Worm (Caenorhabditis elegans) whole organism, mixed stage, embryonic: ENCODE data around the gene C01C10.2.

Source experiments
- M03D4.4 ChIP-seq: sonication (generic microtip); optimal IDR thresholded peaks from 2 replicates; lab custom pipeline; 2017; ENCODE audit warnings: mild to moderate bottlenecking, missing genetic modification characterization, missing compliant biosample characterization
- blmp-1 ChIP-seq: fragments of 150-350 bp; optimal IDR thresholded peaks from 2 replicates; lab custom pipeline; 2014; ENCODE audit warnings: missing biosample characterization, missing genetic modification characterization
- ceh-39 ChIP-seq: fragments of 150-350 bp; optimal IDR thresholded peaks from 2 replicates; lab custom pipeline; 2014; ENCODE audit warnings: missing biosample characterization, missing genetic modification characterization
- ceh-83 ChIP-seq: fragments of 200-800 bp; sonication (Bioruptor generic); optimal IDR thresholded peaks from 2 replicates; lab custom pipeline; 2018; ENCODE audit warnings: mild to moderate bottlenecking, missing genetic modification characterization, missing compliant biosample characterization
- ces-1 ChIP-seq: fragments of 150-350 bp; optimal IDR thresholded peaks from 2 replicates; lab custom pipeline; 2014; ENCODE audit warnings: missing biosample characterization, missing genetic modification reagents, missing genetic modification characterization
- cnd-1 ChIP-seq: fragments of 200-800 bp; sonication (Bioruptor generic); optimal IDR thresholded peaks from 2 replicates; lab custom pipeline; 2018; ENCODE audit warnings: mild to moderate bottlenecking, missing genetic modification characterization, missing compliant biosample characterization
- drap-1 ChIP-seq: fragments of 200-800 bp; sonication (Bioruptor generic); optimal IDR thresholded peaks from 3 replicates; lab custom pipeline; 2018; ENCODE audit warnings: mild to moderate bottlenecking, missing genetic modification characterization, missing compliant biosample characterization
- elt-1 ChIP-seq: sonication (generic microtip); optimal IDR thresholded peaks from 2 replicates; lab custom pipeline; 2017; ENCODE audit warnings: missing genetic modification characterization, mild to moderate bottlenecking, missing compliant biosample characterization, antibody characterized with exemption, moderate library complexity, borderline replicate concordance; ENCODE audit not compliant: insufficient read depth
- elt-3 ChIP-seq: fragments of 150-350 bp; optimal IDR thresholded peaks from 2 replicates; lab custom pipeline; 2014; ENCODE audit warnings: missing biosample characterization, missing genetic modification characterization
- ham-2 ChIP-seq: fragments of 200-800 bp; sonication (Bioruptor generic); optimal IDR thresholded peaks from 2 replicates; lab custom pipeline; 2018; ENCODE audit warnings: mild to moderate bottlenecking, missing genetic modification characterization, missing compliant biosample characterization
- hlh-1 ChIP-seq: fragments of 150-350 bp; optimal IDR thresholded peaks from 2 replicates; lab custom pipeline; 2014; ENCODE audit warnings: missing biosample characterization, missing genetic modification reagents, missing genetic modification characterization
- lin-13 ChIP-seq: fragments of 150-350 bp; optimal IDR thresholded peaks from 2 replicates; lab custom pipeline; 2014; ENCODE audit warnings: missing biosample characterization, missing genetic modification characterization
- lin-32 ChIP-seq: fragments of 200-800 bp; sonication (Bioruptor generic); optimal IDR thresholded peaks from 2 replicates; lab custom pipeline; 2018; ENCODE audit warnings: mild to moderate bottlenecking, missing genetic modification characterization, missing compliant biosample characterization
- lsy-2 ChIP-seq: fragments of 150-350 bp; optimal IDR thresholded peaks from 2 replicates; lab custom pipeline; 2014; ENCODE audit warnings: missing biosample characterization, missing genetic modification characterization
- mab-5 ChIP-seq: fragments of 150-350 bp; optimal IDR thresholded peaks from 2 replicates; lab custom pipeline; 2014; ENCODE audit warnings: missing biosample characterization, missing genetic modification characterization
- mep-1 ChIP-seq: fragments of 150-350 bp; optimal IDR thresholded peaks from 2 replicates; lab custom pipeline; 2017; ENCODE audit warnings: missing biosample characterization, missing genetic modification reagents, missing genetic modification characterization, inconsistent platforms
- mls-2 ChIP-seq: sonication (generic microtip); optimal IDR thresholded peaks from 2 replicates; lab custom pipeline; 2016; ENCODE audit warnings: mild to moderate bottlenecking, missing genetic modification characterization, moderate library complexity, missing compliant biosample characterization
- nhr-12 ChIP-seq: fragments of 150-350 bp; optimal IDR thresholded peaks from 2 replicates; lab custom pipeline; 2014; ENCODE audit warnings: missing biosample characterization, missing genetic modification characterization
- nhr-2 ChIP-seq: fragments of 150-350 bp; optimal IDR thresholded peaks from 2 replicates; lab custom pipeline; 2014; ENCODE audit warnings: missing biosample characterization, missing genetic modification characterization
- nhr-237 ChIP-seq: fragments of 150-350 bp; optimal IDR thresholded peaks from 2 replicates; lab custom pipeline; 2014; ENCODE audit warnings: missing biosample characterization, missing genetic modification characterization
- nhr-28 ChIP-seq: fragments of 150-350 bp; optimal IDR thresholded peaks from 2 replicates; lab custom pipeline; 2014; ENCODE audit warnings: missing biosample characterization, missing genetic modification characterization
- nhr-76 ChIP-seq: sonication (generic microtip); optimal IDR thresholded peaks from 2 replicates; lab custom pipeline; 2017; ENCODE audit warnings: missing biosample characterization, missing genetic modification characterization
- pha-4 ChIP-seq: fragments of 150-350 bp; optimal IDR thresholded peaks from 2 replicates; lab custom pipeline; 2018; ENCODE audit warnings: missing biosample characterization, missing genetic modification reagents, missing genetic modification characterization
- sem-2 ChIP-seq: fragments of 200-800 bp; sonication (Bioruptor generic); optimal IDR thresholded peaks from 2 replicates; lab custom pipeline; 2018; ENCODE audit warnings: mild to moderate bottlenecking, missing genetic modification characterization, missing compliant biosample characterization
- snpc-4 ChIP-seq: fragments of 150-350 bp; optimal IDR thresholded peaks from 2 replicates; lab custom pipeline; 2014; ENCODE audit warnings: missing biosample characterization, missing genetic modification characterization
- sptf-1 ChIP-seq: sonication (generic microtip); optimal IDR thresholded peaks from 2 replicates; lab custom pipeline; 2017; ENCODE audit warnings: mild to moderate bottlenecking, missing genetic modification characterization, moderate library complexity, missing compliant biosample characterization
- tbx-8 ChIP-seq: fragments of 200-800 bp; sonication (Bioruptor generic); optimal IDR thresholded peaks from 2 replicates; lab custom pipeline; 2018; ENCODE audit warnings: mild to moderate bottlenecking, missing genetic modification characterization, moderate library complexity, missing compliant biosample characterization
- unc-120 ChIP-seq: sonication (generic microtip); optimal IDR thresholded peaks from 2 replicates; lab custom pipeline; 2017; ENCODE audit warnings: missing genetic modification characterization, missing compliant biosample characterization; ENCODE audit not compliant: poor library complexity, severe bottlenecking
- unc-39 ChIP-seq: fragments of 150-350 bp; optimal IDR thresholded peaks from 2 replicates; lab custom pipeline; 2014; ENCODE audit warnings: missing biosample characterization, missing genetic modification characterization
- unc-62 ChIP-seq: fragments of 150-350 bp; optimal IDR thresholded peaks from 2 replicates; lab custom pipeline; 2014; ENCODE audit warnings: missing biosample characterization, missing genetic modification reagents, missing genetic modification characterization
- zip-8 ChIP-seq: fragments of 150-350 bp; optimal IDR thresholded peaks from 2 replicates; lab custom pipeline; 2014; ENCODE audit warnings: missing biosample characterization, missing genetic modification characterization
- ztf-11 ChIP-seq: fragments of 150-350 bp; optimal IDR thresholded peaks from 2 replicates; lab custom pipeline; 2014; ENCODE audit warnings: missing biosample characterization, missing genetic modification characterization

Gene C01C10.2

ce11 chrX:7437949-7438348 lies at the start of gene C01C10.2:
Gene C01C10.2, minus strand, starts transcription at chrX:7438118.
- TF ChIP-seq ces-1: peak; percentile 21
- TF ChIP-seq nhr-2 (tag; lab: Kevin White, UChicago): no peak
- TF ChIP-seq unc-120 (tag; lab: Kevin White, UChicago): no peak
- no peak for TF ChIP-seq M03D4.4
- TF ChIP-seq nhr-237 (tag; lab: Kevin White, UChicago): no peak
- TF ChIP-seq nhr-12 (tag; lab: Kevin White, UChicago): no peak
- TF ChIP-seq mls-2 (tag; lab: Kevin White, UChicago): no peak
- TF ChIP-seq unc-62 (GFP tag; lab: Kevin White, UChicago): no peak
- TF ChIP-seq, all 35 proteins: peak for 1

ce11 chrX:7485748-7486147 lies 47.8 kb upstream of the C01C10.2 start, which contains the start of gene gly-12:
Gene gly-12, plus strand, starts transcription at chrX:7485864.
- TF ChIP-seq M03D4.4 (peak; percentile 52), ceh-39 (no peak), tbx-8 (no peak), mep-1 (tag; lab: Kevin White, UChicago) (peak; percentile 39), drap-1 (GFP tag; lab: Kevin White, UChicago) (no peak), elt-3 (no peak), nhr-237 (tag; lab: Kevin White, UChicago) (no peak), nhr-76 (tag; lab: Kevin White, UChicago) (no peak), ces-1 (no peak), ceh-83 (GFP tag; lab: Kevin White, UChicago) (no peak), nhr-12 (tag; lab: Kevin White, UChicago) (no peak), unc-39 (tag; lab: Kevin White, UChicago) (no peak), blmp-1 (tag; lab: Kevin White, UChicago) (no peak), elt-1 (tag; lab: Kevin White, UChicago) (peak; percentile 93), lsy-2 (tag; lab: Kevin White, UChicago) (no peak), cnd-1 (tag; lab: Kevin White, UChicago) (no peak), nhr-28 (no peak), hlh-1 (tag; lab: Kevin White, UChicago) (peak; percentile 40), ham-2 (GFP tag; lab: Kevin White, UChicago) (peak; percentile 89), mab-5 (tag; lab: Kevin White, UChicago) (no peak), unc-120 (tag; lab: Kevin White, UChicago) (peak; percentile 54), pha-4 (tag; lab: Kevin White, UChicago) (no peak), mls-2 (tag; lab: Kevin White, UChicago) (peak; percentile 43), sptf-1 (peak; percentile 59), zip-8 (no peak), lin-32 (GFP tag; lab: Kevin White, UChicago) (no peak), unc-62 (GFP tag; lab: Kevin White, UChicago) (peak; percentile 48), nhr-2 (tag; lab: Kevin White, UChicago) (no peak)

ce11 chrX:7480756-7481155 lies 42.8 kb upstream of the C01C10.2 start, which contains the start of gene F48E3.9:
Gene F48E3.9, plus strand, starts transcription at chrX:7481056.
- TF ChIP-seq sem-2 (GFP tag; lab: Kevin White, UChicago): no peak
- no peak for TF ChIP-seq mab-5 (tag; lab: Kevin White, UChicago)
- TF ChIP-seq ztf-11 (tag; lab: Kevin White, UChicago): no peak
- no peak for TF ChIP-seq snpc-4 (tag; lab: Kevin White, UChicago)
- no peak for TF ChIP-seq sptf-1
- no peak for TF ChIP-seq elt-1 (tag; lab: Kevin White, UChicago)
- TF ChIP-seq ham-2 (GFP tag; lab: Kevin White, UChicago): no peak
- TF ChIP-seq ceh-83 (GFP tag; lab: Kevin White, UChicago): no peak

ce11 chrX:7478948-7479347 lies 41.0 kb upstream of the C01C10.2 start, which contains the start of gene mek-1:
Gene mek-1, plus strand, starts transcription at chrX:7479248.
- TF ChIP-seq elt-3: no peak
- TF ChIP-seq drap-1 (GFP tag; lab: Kevin White, UChicago): no peak
- no peak for TF ChIP-seq nhr-28
- TF ChIP-seq, all 35 proteins: peak for 0

ce11 chrX:7478476-7478875 lies 40.6 kb upstream of the C01C10.2 start:
- TF ChIP-seq blmp-1 (tag; lab: Kevin White, UChicago) (no peak), sptf-1 (peak; percentile 59), lin-13 (tag; lab: Kevin White, UChicago) (peak; percentile 49), mls-2 (tag; lab: Kevin White, UChicago) (peak; percentile 47), ceh-83 (GFP tag; lab: Kevin White, UChicago) (peak; percentile 45), unc-62 (GFP tag; lab: Kevin White, UChicago) (no peak), nhr-28 (no peak), lsy-2 (tag; lab: Kevin White, UChicago) (no peak), hlh-1 (tag; lab: Kevin White, UChicago) (peak; percentile 29), M03D4.4 (peak; percentile 35), nhr-12 (tag; lab: Kevin White, UChicago) (no peak), mab-5 (tag; lab: Kevin White, UChicago) (no peak), nhr-76 (tag; lab: Kevin White, UChicago) (no peak), elt-1 (tag; lab: Kevin White, UChicago) (no peak), nhr-237 (tag; lab: Kevin White, UChicago) (no peak), zip-8 (no peak), elt-3 (no peak), ces-1 (peak; percentile 47), snpc-4 (tag; lab: Kevin White, UChicago) (no peak), tbx-8 (no peak), ceh-39 (no peak), unc-120 (tag; lab: Kevin White, UChicago) (peak; percentile 36), unc-39 (tag; lab: Kevin White, UChicago) (no peak), nhr-2 (tag; lab: Kevin White, UChicago) (no peak), sem-2 (GFP tag; lab: Kevin White, UChicago) (no peak), mep-1 (tag; lab: Kevin White, UChicago) (peak; percentile 56), cnd-1 (tag; lab: Kevin White, UChicago) (peak; percentile 32), drap-1 (GFP tag; lab: Kevin White, UChicago) (peak; percentile 37), pha-4 (tag; lab: Kevin White, UChicago) (peak; percentile 65)
- TF ChIP-seq, all 35 proteins: peak for 12
